Worm (Caenorhabditis elegans) whole organism, late embryonic: ENCODE results near the gene F41G3.10.

Source experiments
- C08G9.2 ChIP-seq: sonication (generic microtip); optimal IDR thresholded peaks from 2 replicates; lab custom pipeline; 2016; ENCODE audit warnings: mild to moderate bottlenecking, missing genetic modification characterization, moderate library complexity, missing compliant biosample characterization
- C38D4.7 ChIP-seq: fragments of 200-800 bp; sonication (Bioruptor generic); optimal IDR thresholded peaks from 2 replicates; lab custom pipeline; 2018; ENCODE audit warnings: mild to moderate bottlenecking, missing genetic modification characterization, moderate library complexity, missing compliant biosample characterization
- K02D7.2 ChIP-seq: sonication (generic microtip); optimal IDR thresholded peaks from 2 replicates; lab custom pipeline; 2017; ENCODE audit warnings: mild to moderate bottlenecking, missing genetic modification characterization, missing compliant biosample characterization
- K09A11.1 ChIP-seq: sonication (generic microtip); optimal IDR thresholded peaks from 2 replicates; lab custom pipeline; 2017; ENCODE audit warnings: antibody characterized with exemption, mild to moderate bottlenecking, missing genetic modification characterization, missing compliant biosample characterization; ENCODE audit not compliant: insufficient read depth
- T23F11.4 ChIP-seq: fragments of 200-800 bp; sonication (Bioruptor generic); optimal IDR thresholded peaks from 2 replicates; lab custom pipeline; 2018; ENCODE audit warnings: mild to moderate bottlenecking, missing genetic modification characterization, missing compliant biosample characterization
- ahr-1 ChIP-seq: sonication (generic microtip); optimal IDR thresholded peaks from 2 replicates; lab custom pipeline; 2016; ENCODE audit warnings: missing genetic modification characterization, missing compliant biosample characterization
- ceh-14 ChIP-seq: sonication (generic microtip); optimal IDR thresholded peaks from 2 replicates; lab custom pipeline; 2016; ENCODE audit warnings: missing genotype, missing genetic modification characterization, missing compliant biosample characterization
- ceh-18 ChIP-seq: sonication (generic microtip); optimal IDR thresholded peaks from 2 replicates; lab custom pipeline; 2016; ENCODE audit warnings: missing genetic modification characterization, missing compliant biosample characterization
- ceh-19 ChIP-seq: fragments of 200-800 bp; sonication (Bioruptor generic); optimal IDR thresholded peaks from 2 replicates; lab custom pipeline; 2018; ENCODE audit warnings: mild to moderate bottlenecking, missing genetic modification characterization, missing compliant biosample characterization
- ceh-22 ChIP-seq: sonication (generic microtip); optimal IDR thresholded peaks from 2 replicates; lab custom pipeline; 2017; ENCODE audit warnings: missing biosample characterization, missing genetic modification characterization
- ceh-31 ChIP-seq: sonication (generic microtip); optimal IDR thresholded peaks from 2 replicates; lab custom pipeline; 2016; ENCODE audit warnings: missing genetic modification characterization, missing compliant biosample characterization
- ceh-34 ChIP-seq: sonication (generic microtip); optimal IDR thresholded peaks from 2 replicates; lab custom pipeline; 2016; ENCODE audit warnings: mild to moderate bottlenecking, missing genetic modification characterization, missing compliant biosample characterization
- ceh-48 ChIP-seq: sonication (generic microtip); optimal IDR thresholded peaks from 2 replicates; lab custom pipeline; 2016; ENCODE audit warnings: missing genetic modification characterization, inconsistent platforms, missing compliant biosample characterization
- ceh-6 ChIP-seq: fragments of 200-800 bp; sonication (Bioruptor generic); optimal IDR thresholded peaks from 2 replicates; lab custom pipeline; 2018; ENCODE audit warnings: mild to moderate bottlenecking, missing genetic modification characterization, missing compliant biosample characterization
- che-1 ChIP-seq: sonication (generic microtip); optimal IDR thresholded peaks from 2 replicates; lab custom pipeline; 2016; ENCODE audit warnings: mild to moderate bottlenecking, missing genetic modification characterization, missing compliant biosample characterization
- dve-1 ChIP-seq: sonication (generic microtip); optimal IDR thresholded peaks from 2 replicates; lab custom pipeline; 2017; ENCODE audit warnings: antibody characterized with exemption, mild to moderate bottlenecking, missing genetic modification characterization, missing compliant biosample characterization
- elt-2 ChIP-seq: sonication (generic microtip); optimal IDR thresholded peaks from 2 replicates; lab custom pipeline; 2016; ENCODE audit warnings: missing genetic modification reagents, missing genetic modification characterization, missing compliant biosample characterization
- elt-4 ChIP-seq: sonication (generic microtip); optimal IDR thresholded peaks from 2 replicates; lab custom pipeline; 2016; ENCODE audit warnings: missing genetic modification characterization, missing compliant biosample characterization
- eyg-1 ChIP-seq: sonication (generic microtip); optimal IDR thresholded peaks from 2 replicates; lab custom pipeline; 2016; ENCODE audit warnings: missing genotype, missing genetic modification characterization, missing compliant biosample characterization
- fax-1 ChIP-seq: sonication (generic microtip); optimal IDR thresholded peaks from 2 replicates; lab custom pipeline; 2016; ENCODE audit warnings: missing genotype, missing genetic modification characterization, missing compliant biosample characterization
- fkh-10 ChIP-seq: fragments of 150-350 bp; optimal IDR thresholded peaks from 2 replicates; lab custom pipeline; 2014; ENCODE audit warnings: missing biosample characterization, missing genetic modification reagents, missing genetic modification characterization
- fkh-6 ChIP-seq: sonication (generic microtip); optimal IDR thresholded peaks from 2 replicates; lab custom pipeline; 2016; ENCODE audit warnings: missing genetic modification characterization, missing compliant biosample characterization
- gmeb-2 ChIP-seq: sonication (generic microtip); optimal IDR thresholded peaks from 2 replicates; lab custom pipeline; 2016; ENCODE audit warnings: missing genetic modification characterization, inconsistent platforms, missing compliant biosample characterization
- hlh-13 ChIP-seq: fragments of 200-800 bp; sonication (Bioruptor generic); optimal IDR thresholded peaks from 2 replicates; lab custom pipeline; 2018; ENCODE audit warnings: mild to moderate bottlenecking, missing genetic modification characterization, missing compliant biosample characterization
- hlh-15 ChIP-seq: sonication (generic microtip); optimal IDR thresholded peaks from 2 replicates; lab custom pipeline; 2016; ENCODE audit warnings: missing genetic modification characterization, missing compliant biosample characterization
- hlh-6 ChIP-seq: sonication (generic microtip); optimal IDR thresholded peaks from 2 replicates; lab custom pipeline; 2016; ENCODE audit warnings: missing genotype, missing genetic modification characterization, missing compliant biosample characterization
- hlh-8 ChIP-seq: sonication (generic microtip); optimal IDR thresholded peaks from 2 replicates; lab custom pipeline; 2016; ENCODE audit warnings: missing genotype, missing genetic modification characterization, missing compliant biosample characterization
- lin-11 ChIP-seq: fragments of 200-800 bp; sonication (Bioruptor generic); optimal IDR thresholded peaks from 2 replicates; lab custom pipeline; 2018; ENCODE audit warnings: mild to moderate bottlenecking, missing genetic modification characterization, missing compliant biosample characterization
- madf-2 ChIP-seq: sonication (generic microtip); optimal IDR thresholded peaks from 2 replicates; lab custom pipeline; 2017; ENCODE audit warnings: missing genetic modification characterization, missing compliant biosample characterization
- mec-3 ChIP-seq: sonication (generic microtip); optimal IDR thresholded peaks from 2 replicates; lab custom pipeline; 2016; ENCODE audit warnings: borderline replicate concordance, missing genetic modification characterization, missing compliant biosample characterization
- nfya-1 ChIP-seq: sonication (generic microtip); optimal IDR thresholded peaks from 2 replicates; lab custom pipeline; 2017; ENCODE audit warnings: missing genetic modification characterization, mild to moderate bottlenecking, missing compliant biosample characterization, antibody characterized with exemption, moderate library complexity
- nhr-11 ChIP-seq: fragments of 150-350 bp; optimal IDR thresholded peaks from 2 replicates; lab custom pipeline; 2014; ENCODE audit warnings: missing biosample characterization, missing genetic modification characterization
- nhr-232 ChIP-seq: sonication (generic microtip); optimal IDR thresholded peaks from 2 replicates; lab custom pipeline; 2016; ENCODE audit warnings: missing genetic modification characterization, missing compliant biosample characterization
- npax-4 ChIP-seq: sonication (generic microtip); optimal IDR thresholded peaks from 2 replicates; lab custom pipeline; 2016; ENCODE audit warnings: missing genetic modification characterization, missing compliant biosample characterization
- odd-2 ChIP-seq: sonication (generic microtip); optimal IDR thresholded peaks from 2 replicates; lab custom pipeline; 2017; ENCODE audit warnings: antibody characterized with exemption, mild to moderate bottlenecking, missing genetic modification characterization, missing compliant biosample characterization
- pag-3 ChIP-seq: sonication (generic microtip); optimal IDR thresholded peaks from 2 replicates; lab custom pipeline; 2016; ENCODE audit warnings: missing compliant biosample characterization, missing genetic modification characterization, borderline replicate concordance
- pha-2 ChIP-seq: sonication (generic microtip); optimal IDR thresholded peaks from 2 replicates; lab custom pipeline; 2017; ENCODE audit warnings: mild to moderate bottlenecking, missing genetic modification characterization, missing compliant biosample characterization
- pha-4 ChIP-seq: fragments of 150-350 bp; optimal IDR thresholded peaks from 2 replicates; lab custom pipeline; 2018; ENCODE audit warnings: missing biosample characterization, missing genetic modification reagents, missing genetic modification characterization
- pros-1 ChIP-seq: fragments of 150-350 bp; optimal IDR thresholded peaks from 2 replicates; lab custom pipeline; 2014; ENCODE audit warnings: missing biosample characterization, missing genetic modification reagents, missing genetic modification characterization
- rnt-1 ChIP-seq: sonication (generic microtip); optimal IDR thresholded peaks from 2 replicates; lab custom pipeline; 2016; ENCODE audit warnings: missing genetic modification characterization, missing compliant biosample characterization
- sdc-2 ChIP-seq: sonication (generic microtip); optimal IDR thresholded peaks from 2 replicates; lab custom pipeline; 2016; ENCODE audit warnings: missing genotype, missing genetic modification characterization, missing compliant biosample characterization
- sox-2 ChIP-seq: fragments of 200-800 bp; sonication (Bioruptor generic); IDR thresholded peaks from 2 replicates; pipeline ENCODE4 v1.3.6; 2022; ENCODE audit warnings: missing genetic modification reagents, missing genetic modification characterization, missing compliant biosample characterization
- tbx-2 ChIP-seq: sonication (generic microtip); optimal IDR thresholded peaks from 2 replicates; lab custom pipeline; 2016; ENCODE audit warnings: missing genetic modification characterization, missing compliant biosample characterization
- tbx-7 ChIP-seq: sonication (generic microtip); optimal IDR thresholded peaks from 2 replicates; lab custom pipeline; 2016; ENCODE audit warnings: missing genotype, missing genetic modification characterization, missing compliant biosample characterization
- unc-42 ChIP-seq: sonication (generic microtip); optimal IDR thresholded peaks from 2 replicates; lab custom pipeline; 2016; ENCODE audit warnings: missing genotype, missing genetic modification characterization, missing compliant biosample characterization
- unc-55 ChIP-seq: sonication (generic microtip); optimal IDR thresholded peaks from 2 replicates; lab custom pipeline; 2017; ENCODE audit warnings: missing biosample characterization, missing genetic modification reagents, missing genetic modification characterization
- ztf-16 ChIP-seq: sonication (generic microtip); optimal IDR thresholded peaks from 2 replicates; lab custom pipeline; 2017; ENCODE audit warnings: missing genetic modification characterization, missing compliant biosample characterization

The F41G3.10 gene

ce11 chrII:6733718-6734117 is 15.6 kb downstream of the F41G3.10 start, which contains the start of gene T14B4.9:
Gene T14B4.9, minus strand, starts transcription at chrII:6733818.
- TF ChIP-seq elt-4 (tag; lab: Kevin White, UChicago), result no peak
- TF ChIP-seq mec-3, result no peak
- no peak for TF ChIP-seq sox-2

- peak; percentile 63 for TF ChIP-seq unc-55 (GFP tag; lab: Kevin White, UChicago)
- peak; percentile 21 for TF ChIP-seq tbx-2 (tag; lab: Kevin White, UChicago)
- TF ChIP-seq ceh-31, result peak; percentile 31
- peak; percentile 12 for TF ChIP-seq nfya-1 (tag; lab: Kevin White, UChicago)
- TF ChIP-seq pha-4 (tag; lab: Kevin White, UChicago), result no peak
- peak; percentile 2 for TF ChIP-seq elt-2 (tag; lab: Kevin White, UChicago)
- TF ChIP-seq unc-42 (tag; lab: Kevin White, UChicago), result peak; percentile 57
- TF ChIP-seq madf-2 (tag; lab: Kevin White, UChicago), result no peak
Measured at ce11 chrII:6729331-6729730, 20.0 kb downstream of the F41G3.10 start, which contains the start of gene T14B4.8. Gene T14B4.8, minus strand, starts transcription at chrII:6729390.

ce11 chrII:6726814-6727213 is 22.5 kb downstream of the F41G3.10 start:
- no peak for TF ChIP-seq tbx-7 (tag; lab: Kevin White, UChicago)
- TF ChIP-seq elt-4 (tag; lab: Kevin White, UChicago), result no peak
- TF ChIP-seq C08G9.2 (tag; lab: Kevin White, UChicago), result no peak
- TF ChIP-seq pha-2 (tag; lab: Kevin White, UChicago), result no peak
- TF ChIP-seq madf-2 (tag; lab: Kevin White, UChicago), result no peak
- no peak for TF ChIP-seq ceh-22
- TF ChIP-seq hlh-6 (tag; lab: Kevin White, UChicago), result no peak
- TF ChIP-seq C38D4.7, result no peak
- TF ChIP-seq T23F11.4 (GFP tag; lab: Kevin White, UChicago), result no peak
- no peak for TF ChIP-seq ahr-1 (tag; lab: Kevin White, UChicago)
- TF ChIP-seq hlh-13 (GFP tag; lab: Kevin White, UChicago), result no peak
- TF ChIP-seq odd-2 (tag; lab: Kevin White, UChicago), result no peak
- no peak for TF ChIP-seq che-1 (tag; lab: Kevin White, UChicago)
- TF ChIP-seq nhr-11 (tag; lab: Kevin White, UChicago), result no peak
- TF ChIP-seq pros-1 (tag; lab: Kevin White, UChicago), result no peak
- TF ChIP-seq tbx-2 (tag; lab: Kevin White, UChicago), result no peak
- TF ChIP-seq ceh-14 (tag; lab: Kevin White, UChicago), result no peak
- TF ChIP-seq eyg-1 (tag; lab: Kevin White, UChicago), result no peak

ce11 chrII:6721581-6721980 is 27.7 kb downstream of the F41G3.10 start:
- peak; percentile 9 for TF ChIP-seq fax-1 (tag; lab: Kevin White, UChicago)
- peak; percentile 13 for TF ChIP-seq ceh-6
- no peak for TF ChIP-seq sdc-2 (tag; lab: Kevin White, UChicago)
- no peak for TF ChIP-seq pag-3 (tag; lab: Kevin White, UChicago)
- peak; percentile 28 for TF ChIP-seq ceh-31
- peak; percentile 20 for TF ChIP-seq gmeb-2
- peak; percentile 16 for TF ChIP-seq ztf-16 (tag; lab: Kevin White, UChicago)
- peak; percentile 11 for TF ChIP-seq K09A11.1 (tag; lab: Kevin White, UChicago)
- no peak for TF ChIP-seq fkh-10 (GFP tag; lab: Kevin White, UChicago)
- TF ChIP-seq npax-4 (tag; lab: Kevin White, UChicago), result no peak
- TF ChIP-seq hlh-15 (tag; lab: Kevin White, UChicago), result peak; percentile 51
- TF ChIP-seq nhr-11 (tag; lab: Kevin White, UChicago), result no peak
- peak; percentile 14 for TF ChIP-seq lin-11 (tag; lab: Kevin White, UChicago)
- TF ChIP-seq ceh-14 (tag; lab: Kevin White, UChicago), result no peak
- TF ChIP-seq fkh-6 (tag; lab: Kevin White, UChicago), result no peak
- TF ChIP-seq ceh-48 (tag; lab: Kevin White, UChicago), result peak; percentile 14
- peak; percentile 74 for TF ChIP-seq ceh-19 (GFP tag; lab: Kevin White, UChicago)
- peak; percentile 10 for TF ChIP-seq tbx-2 (tag; lab: Kevin White, UChicago)
- TF ChIP-seq K02D7.2 (tag; lab: Kevin White, UChicago), result no peak
- TF ChIP-seq ceh-18 (tag; lab: Kevin White, UChicago), result peak; percentile 15
- no peak for TF ChIP-seq dve-1 (tag; lab: Kevin White, UChicago)
- TF ChIP-seq hlh-8 (tag; lab: Kevin White, UChicago), result no peak
- peak; percentile 96 for TF ChIP-seq ceh-34 (tag; lab: Kevin White, UChicago)
- TF ChIP-seq rnt-1, result peak; percentile 28
- TF ChIP-seq nhr-232 (tag; lab: Kevin White, UChicago), result no peak
- peak; percentile 17 for TF ChIP-seq elt-2 (tag; lab: Kevin White, UChicago)
- TF ChIP-seq C38D4.7, result peak; percentile 39
- TF ChIP-seq unc-55 (GFP tag; lab: Kevin White, UChicago), result no peak
